Worm (Caenorhabditis elegans) whole organism, L4 larva: Measurements from ENCODE around the gene W06F12.3.

ENCODE experiments used
- F26F4.8 ChIP-seq: fragments of 200-800 bp; sonication (Bioruptor generic); conservative IDR thresholded peaks from 2 replicates; pipeline ENCODE4 v1.3.6; 2022; ENCODE audit warnings: missing genetic modification characterization, missing compliant biosample characterization
- F44E2.7 ChIP-seq: fragments of 200-800 bp; sonication (Bioruptor generic); IDR thresholded peaks from 2 replicates; pipeline ENCODE4 v2.1.2; 2022; ENCODE audit warnings: missing genetic modification characterization, missing compliant biosample characterization
- F49E8.2 ChIP-seq: sonication (generic microtip); optimal IDR thresholded peaks from 2 replicates; lab custom pipeline; 2016; ENCODE audit warnings: missing compliant biosample characterization, mild to moderate bottlenecking, missing genetic modification characterization, borderline replicate concordance
- T26A8.4 ChIP-seq: fragments of 200-800 bp; sonication (Bioruptor generic); IDR thresholded peaks from 2 replicates; pipeline ENCODE4 v1.3.6; 2022; ENCODE audit warnings: missing genetic modification characterization, missing compliant biosample characterization
- Y5F2A.4 ChIP-seq: fragments of 200-800 bp; sonication (Bioruptor generic); optimal IDR thresholded peaks from 2 replicates; lab custom pipeline; 2018; ENCODE audit warnings: mild to moderate bottlenecking, missing genetic modification characterization, missing compliant biosample characterization
- aha-1 ChIP-seq: fragments of 150-350 bp; peaks from one replicate; lab custom pipeline; 2014; ENCODE audit warnings: missing biosample characterization, missing genetic modification characterization
- ama-1 ChIP-seq: fragments of 150-350 bp; optimal IDR thresholded peaks from 2 replicates; lab custom pipeline; 2014; ENCODE audit warnings: inconsistent platforms, mixed read lengths
- arid-1 ChIP-seq: fragments of 200-800 bp; sonication (Bioruptor generic); conservative IDR thresholded peaks from 2 replicates; pipeline ENCODE4 v1.3.6; 2022; ENCODE audit warnings: missing genetic modification reagents, missing genetic modification characterization, missing compliant biosample characterization
- attf-4 ChIP-seq: sonication (generic microtip); optimal IDR thresholded peaks from 3 replicates; lab custom pipeline; 2017; ENCODE audit warnings: missing biosample characterization, missing genetic modification characterization
- ceh-44 ChIP-seq: fragments of 200-800 bp; sonication (Bioruptor generic); IDR thresholded peaks from 2 replicates; pipeline ENCODE4 v1.3.6; 2022; ENCODE audit warnings: missing genetic modification reagents, missing genetic modification characterization, missing compliant biosample characterization
- daf-16 ChIP-seq, 3 experiments: sonication (generic microtip); optimal IDR thresholded peaks; 2 replicates each; lab custom pipeline; 2016 to 2017; ENCODE audit warnings: missing genetic modification characterization in 3 of 3, missing genetic modification reagents in 3 of 3, mild to moderate bottlenecking in 2 of 3, missing compliant biosample characterization in 2 of 3, missing biosample characterization in 1 of 3, moderate library complexity in 1 of 3
- daf-8 ChIP-seq: fragments of 200-800 bp; sonication (Bioruptor generic); IDR thresholded peaks from 2 replicates; pipeline ENCODE4 v1.3.6; 2022; ENCODE audit warnings: missing genetic modification characterization, missing compliant biosample characterization
- duxl-1 ChIP-seq: sonication (generic microtip); optimal IDR thresholded peaks from 2 replicates; lab custom pipeline; 2016; ENCODE audit warnings: mild to moderate bottlenecking, missing genetic modification characterization, moderate library complexity, missing compliant biosample characterization; ENCODE audit not compliant: poor library complexity
- dve-1 ChIP-seq: sonication (generic microtip); optimal IDR thresholded peaks from 2 replicates; lab custom pipeline; 2017; ENCODE audit warnings: antibody characterized with exemption, mild to moderate bottlenecking, missing genetic modification characterization, missing compliant biosample characterization; ENCODE audit not compliant: insufficient read depth
- fkh-10 ChIP-seq: fragments of 150-350 bp; optimal IDR thresholded peaks from 2 replicates; lab custom pipeline; 2014; ENCODE audit warnings: missing biosample characterization, missing genetic modification reagents, missing genetic modification characterization
- gei-8 ChIP-seq: fragments of 200-800 bp; sonication (Bioruptor generic); optimal IDR thresholded peaks from 2 replicates; lab custom pipeline; 2018; ENCODE audit warnings: mild to moderate bottlenecking, missing genetic modification characterization, missing compliant biosample characterization
- hif-1 ChIP-seq, 2 experiments: sonication (generic microtip); optimal IDR thresholded peaks; 2 replicates each; lab custom pipeline; 2016 to 2017; ENCODE audit warnings: missing compliant biosample characterization in 2 of 2, missing genetic modification characterization in 2 of 2, missing genetic modification reagents in 2 of 2, missing genotype in 2 of 2, mild to moderate bottlenecking in 1 of 2
- hlh-11 ChIP-seq: fragments of 200-800 bp; sonication (Bioruptor generic); optimal IDR thresholded peaks from 2 replicates; lab custom pipeline; 2018; ENCODE audit warnings: mild to moderate bottlenecking, missing genetic modification characterization, missing compliant biosample characterization
- hlh-30 ChIP-seq: sonication (generic microtip); optimal IDR thresholded peaks from 2 replicates; lab custom pipeline; 2017; ENCODE audit warnings: antibody characterized with exemption, mild to moderate bottlenecking, missing genetic modification characterization, missing compliant biosample characterization; ENCODE audit not compliant: insufficient read depth
- lir-3 ChIP-seq: sonication (generic microtip); optimal IDR thresholded peaks from 2 replicates; lab custom pipeline; 2016; ENCODE audit warnings: mild to moderate bottlenecking, missing genetic modification characterization, missing compliant biosample characterization
- lsy-2 ChIP-seq, 2 experiments: fragments of 150-350 bp in 1 of 2; sonication (generic microtip) in 1 of 2; optimal IDR thresholded peaks; 2 replicates each; lab custom pipeline; 2014 to 2017; ENCODE audit warnings: missing biosample characterization in 2 of 2, missing genetic modification characterization in 2 of 2
- mdl-1 ChIP-seq, 2 experiments: fragments of 150-350 bp in 1 of 2; sonication (generic microtip) in 1 of 2; optimal IDR thresholded peaks; 2 replicates each; lab custom pipeline; 2014 to 2017; ENCODE audit warnings: missing biosample characterization in 2 of 2, missing genetic modification characterization in 2 of 2
- mep-1 ChIP-seq: fragments of 150-350 bp; sonication (generic microtip); optimal IDR thresholded peaks from 3 replicates; lab custom pipeline; 2014; ENCODE audit warnings: missing biosample characterization, missing genetic modification characterization
- mes-2 ChIP-seq: sonication (generic microtip); optimal IDR thresholded peaks from 2 replicates; lab custom pipeline; 2016; ENCODE audit warnings: missing genotype, mild to moderate bottlenecking, missing genetic modification characterization, missing compliant biosample characterization; ENCODE audit not compliant: poor library complexity, severe bottlenecking
- mxl-3 ChIP-seq: fragments of 200-800 bp; sonication (Bioruptor generic); optimal IDR thresholded peaks from 2 replicates; lab custom pipeline; 2018; ENCODE audit warnings: mild to moderate bottlenecking, missing genetic modification characterization, missing compliant biosample characterization
- nhr-102 ChIP-seq: sonication (generic microtip); optimal IDR thresholded peaks from 2 replicates; lab custom pipeline; 2016; ENCODE audit warnings: mild to moderate bottlenecking, missing genetic modification characterization, moderate library complexity, missing compliant biosample characterization
- nhr-111 ChIP-seq: fragments of 200-800 bp; sonication (Bioruptor generic); optimal IDR thresholded peaks from 2 replicates; lab custom pipeline; 2018; ENCODE audit warnings: mild to moderate bottlenecking, missing genetic modification characterization, missing compliant biosample characterization
- nhr-25 ChIP-seq: sonication (generic microtip); optimal IDR thresholded peaks from 2 replicates; lab custom pipeline; 2017; ENCODE audit warnings: missing genetic modification characterization, mild to moderate bottlenecking, missing compliant biosample characterization, antibody characterized with exemption, moderate library complexity, borderline replicate concordance; ENCODE audit not compliant: insufficient read depth
- nhr-28 ChIP-seq: fragments of 150-350 bp; optimal IDR thresholded peaks from 2 replicates; lab custom pipeline; 2014; ENCODE audit warnings: missing biosample characterization, missing genetic modification characterization
- nhr-41 ChIP-seq: fragments of 200-800 bp; sonication (Bioruptor generic); IDR thresholded peaks from 2 replicates; pipeline ENCODE4 v1.3.6; 2022; ENCODE audit warnings: missing genetic modification reagents, missing genetic modification characterization, missing compliant biosample characterization
- nhr-48 ChIP-seq: sonication (generic microtip); optimal IDR thresholded peaks from 2 replicates; lab custom pipeline; 2016; ENCODE audit warnings: mild to moderate bottlenecking, missing genetic modification characterization, missing compliant biosample characterization
- nhr-6 ChIP-seq: fragments of 150-350 bp; optimal IDR thresholded peaks from 2 replicates; lab custom pipeline; 2014; ENCODE audit warnings: missing biosample characterization, missing genetic modification characterization
- pha-4 ChIP-seq, 2 experiments: fragments of 150-350 bp in 1 of 2; fragments of 200-800 bp in 1 of 2; sonication (Bioruptor generic) in 1 of 2; IDR thresholded peaks in 1 of 2; optimal IDR thresholded peaks in 1 of 2; 2 replicates each; pipeline versions ENCODE4 v1.3.6 to Lab custom; 2014 to 2022; ENCODE audit warnings: missing genetic modification characterization in 2 of 2, missing genetic modification reagents in 2 of 2, missing biosample characterization in 1 of 2, missing compliant biosample characterization in 1 of 2
- pqm-1 ChIP-seq: sonication (generic microtip); optimal IDR thresholded peaks from 2 replicates; lab custom pipeline; 2017; ENCODE audit warnings: missing biosample characterization, missing genetic modification characterization
- rbr-2 ChIP-seq: sonication (generic microtip); optimal IDR thresholded peaks from 2 replicates; lab custom pipeline; 2016; ENCODE audit warnings: missing genotype, missing genetic modification characterization, missing compliant biosample characterization
- sdz-12 ChIP-seq: fragments of 200-800 bp; sonication (Bioruptor generic); optimal IDR thresholded peaks from 2 replicates; lab custom pipeline; 2018; ENCODE audit warnings: mild to moderate bottlenecking, missing genetic modification characterization, missing compliant biosample characterization
- set-16 ChIP-seq: fragments of 200-800 bp; sonication (Bioruptor generic); IDR thresholded peaks from 2 replicates; pipeline ENCODE4 v1.3.6; 2022; ENCODE audit warnings: missing genetic modification reagents, missing genetic modification characterization, missing compliant biosample characterization
- snpc-4 ChIP-seq: fragments of 150-350 bp; optimal IDR thresholded peaks from 2 replicates; lab custom pipeline; 2014; ENCODE audit warnings: missing biosample characterization, missing genetic modification characterization
- spr-3 ChIP-seq: fragments of 200-800 bp; sonication (Bioruptor generic); optimal IDR thresholded peaks from 2 replicates; lab custom pipeline; 2018; ENCODE audit warnings: mild to moderate bottlenecking, missing genetic modification characterization, missing compliant biosample characterization
- unc-39 ChIP-seq: sonication (generic microtip); optimal IDR thresholded peaks from 2 replicates; lab custom pipeline; 2017; ENCODE audit warnings: missing biosample characterization, missing genetic modification characterization
- unc-62 ChIP-seq, 3 experiments: fragments of 150-350 bp in 1 of 3; sonication (generic microtip); optimal IDR thresholded peaks in 2 of 3; peaks in 1 of 3; 1 replicate in 1 of 3; 2 replicates in 2 of 3; lab custom pipeline; 2014 to 2017; ENCODE audit warnings: missing biosample characterization in 3 of 3, missing genetic modification characterization in 3 of 3, missing genetic modification reagents in 3 of 3, missing genotype in 1 of 3

The W06F12.3 gene

DNA sequence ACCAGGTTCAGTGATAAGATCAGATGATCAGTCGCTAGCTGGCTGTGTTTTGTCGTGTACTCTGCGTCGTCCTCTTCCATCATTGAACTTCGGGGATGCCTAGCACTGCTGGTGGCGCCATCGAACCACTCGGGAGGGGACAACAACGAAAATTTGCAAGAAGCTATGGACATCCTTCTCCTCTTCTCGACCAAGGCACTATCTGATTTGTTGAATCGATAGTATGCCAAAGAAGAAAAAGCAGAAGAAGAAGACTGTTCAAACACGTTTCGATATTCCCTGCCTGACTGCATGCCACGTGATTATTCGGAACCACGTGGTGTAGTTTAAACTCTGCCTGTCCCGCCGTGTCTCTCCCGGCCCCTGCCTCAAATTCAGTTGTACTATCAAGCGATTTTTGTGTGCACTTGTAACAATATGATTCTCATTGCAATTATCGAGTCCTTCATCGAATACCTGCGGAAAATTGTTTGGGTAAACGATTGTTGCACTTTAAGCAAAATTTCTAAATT is 15.5 kb upstream of the W06F12.3 start:
- TF ChIP-seq nhr-48 (tag; lab: Kevin White, UChicago) (peak; percentile 44), mes-2 (tag; lab: Kevin White, UChicago) (peak; percentile 16), set-16 (GFP tag; lab: Robert Waterston, UW) (peak; percentile 17; the same call in 1 of the 2 replicates), unc-39 (tag; lab: Kevin White, UChicago) (no peak), nhr-25 (tag; lab: Kevin White, UChicago) (peak; percentile 17), F44E2.7 (GFP tag; lab: Robert Waterston, UW) (no peak), hlh-30 (peak; percentile 86), lsy-2 (tag; optimal IDR thresholded peaks at IDR 0.05; lab: Kevin White, UChicago) (no peak), aha-1 (tag; lab: Kevin White, UChicago) (peak; percentile 97), mdl-1 (tag; optimal IDR thresholded peaks at IDR 0.05; lab: Kevin White, UChicago) (peak; percentile 68 to 82), dve-1 (tag; lab: Kevin White, UChicago) (peak; percentile 9), T26A8.4 (peak; percentile 38; the same call in 1 of the 2 replicates), gei-8 (GFP tag; lab: Kevin White, UChicago) (no peak), daf-8 (GFP tag; lab: Robert Waterston, UW) (no peak), F26F4.8 (GFP tag; lab: Robert Waterston, UW) (no peak), nhr-102 (peak; percentile 0), daf-16 (GFP tag; optimal IDR thresholded peaks at IDR 0.05; lab: Kevin White, UChicago) (no peak), daf-16 (tag; optimal IDR thresholded peaks at IDR 0.05; lab: Kevin White, UChicago) (no peak), mxl-3 (GFP tag; lab: Kevin White, UChicago) (peak; percentile 87), duxl-1 (tag; lab: Kevin White, UChicago) (peak; percentile 47), mep-1 (tag; lab: Kevin White, UChicago) (peak; percentile 11), nhr-28 (peak; percentile 56), hlh-11 (tag; lab: Kevin White, UChicago) (peak; percentile 73), hif-1 (tag; optimal IDR thresholded peaks at IDR 0.05; lab: Kevin White, UChicago) (peak in 1 of 2 experiments; percentile 12)

DNA sequence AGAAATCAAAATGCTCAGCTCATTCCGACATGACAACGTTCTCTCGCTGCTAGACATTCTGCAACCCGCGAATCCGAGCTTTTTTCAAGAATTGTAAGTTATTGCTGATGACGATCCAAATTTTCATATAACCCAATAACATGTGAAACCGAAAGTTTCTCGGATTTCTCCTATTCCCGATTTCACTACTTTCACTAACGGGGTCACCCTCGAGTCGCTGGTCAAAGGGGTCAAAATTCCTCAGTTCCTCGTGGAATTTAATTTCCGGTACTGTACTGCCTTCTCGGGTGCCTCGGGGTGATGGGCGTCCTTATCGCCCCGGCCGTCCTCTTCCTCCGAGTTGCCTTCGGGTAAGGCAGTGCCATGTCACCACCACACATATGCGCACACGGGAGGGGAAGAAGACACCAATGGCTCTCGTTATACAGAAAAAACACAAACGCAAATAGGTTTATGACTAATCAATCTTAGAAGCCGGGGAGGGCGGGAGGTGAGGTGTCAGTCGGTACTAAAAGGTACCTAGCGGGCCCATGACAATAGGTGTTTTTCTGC is 14.6 kb upstream of the W06F12.3 start:
- TF ChIP-seq lsy-2 (tag; optimal IDR thresholded peaks at IDR 0.05; lab: Kevin White, UChicago) (peak in 1 of 2 experiments; percentile 11), nhr-6 (tag; lab: Kevin White, UChicago) (peak; percentile 39), nhr-25 (tag; lab: Kevin White, UChicago) (peak; percentile 39), mes-2 (tag; lab: Kevin White, UChicago) (peak; percentile 47), nhr-41 (GFP tag; lab: Robert Waterston, UW) (no peak), unc-62 (GFP tag; optimal IDR thresholded peaks at IDR 0.05 in 1 of 2; lab: Kevin White, UChicago) (peak in 1 of 2 experiments; percentile 27), unc-62 (tag; optimal IDR thresholded peaks at IDR 0.05; lab: Kevin White, UChicago) (no peak), arid-1 (GFP tag; lab: Robert Waterston, UW) (no peak), fkh-10 (GFP tag; lab: Kevin White, UChicago) (no peak), rbr-2 (peak; percentile 4), sdz-12 (peak; percentile 34), set-16 (GFP tag; lab: Robert Waterston, UW) (peak; percentile 61), nhr-111 (GFP tag; lab: Kevin White, UChicago) (peak; percentile 32), ama-1 (lab: Kevin White, UChicago) (no peak), hlh-11 (tag; lab: Kevin White, UChicago) (peak; percentile 27), hlh-30 (peak; percentile 6)

DNA sequence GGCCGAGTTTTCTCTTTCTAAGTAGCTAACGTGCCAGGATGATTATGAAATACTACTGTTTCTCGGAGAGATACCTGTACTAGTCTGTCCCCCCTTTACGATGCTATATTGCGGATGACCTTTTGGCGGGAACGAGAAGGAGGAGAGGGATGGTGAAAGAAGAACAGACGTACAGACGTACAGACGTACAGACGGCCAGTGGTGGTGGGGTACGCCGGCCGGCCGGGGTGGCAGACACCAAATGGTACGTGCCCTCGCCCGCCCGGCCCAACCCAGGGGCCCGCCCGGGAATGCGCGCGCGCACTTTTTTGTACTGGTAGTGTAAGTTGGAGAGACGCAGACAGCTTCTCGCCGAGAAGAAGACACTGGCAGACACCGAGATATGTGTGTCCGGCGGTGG is 13.8 kb upstream of the W06F12.3 start:
- peak; percentile 70 for TF ChIP-seq hlh-11 (tag; lab: Kevin White, UChicago)
- no peak for TF ChIP-seq lir-3
- 0 out of 2 replicates have a peak, but pooled peaks have one; percentile 14 for TF ChIP-seq ceh-44 (GFP tag; lab: Robert Waterston, UW)
- no peak; the same call in 1 of the 2 replicates for TF ChIP-seq arid-1 (GFP tag; lab: Robert Waterston, UW)
- no peak for TF ChIP-seq nhr-48 (tag; lab: Kevin White, UChicago)
- no peak for TF ChIP-seq Y5F2A.4 (GFP tag; lab: Kevin White, UChicago)
- TF ChIP-seq spr-3 (GFP tag; lab: Kevin White, UChicago): no peak
- peak; percentile 16 for TF ChIP-seq nhr-102
- TF ChIP-seq sdz-12: peak; percentile 17
- TF ChIP-seq mxl-3 (GFP tag; lab: Kevin White, UChicago): peak; percentile 11
- no peak for TF ChIP-seq F49E8.2 (tag; lab: Kevin White, UChicago)
- TF ChIP-seq pqm-1 (tag; lab: Kevin White, UChicago): no peak
- no peak for TF ChIP-seq snpc-4
- TF ChIP-seq pha-4 (GFP tag; IDR thresholded peaks at IDR 0.05; lab: Robert Waterston, UW): peak; percentile 56
- no peak for TF ChIP-seq pha-4 (tag; optimal IDR thresholded peaks at IDR 0.05; lab: Kevin White, UChicago)
- no peak for TF ChIP-seq fkh-10 (GFP tag; lab: Kevin White, UChicago)
- TF ChIP-seq hif-1 (tag; optimal IDR thresholded peaks at IDR 0.05; lab: Kevin White, UChicago): peak in 1 of 2 experiments; percentile 54
- no peak for TF ChIP-seq attf-4 (tag; lab: Kevin White, UChicago)
- TF ChIP-seq daf-8 (GFP tag; lab: Robert Waterston, UW): no peak
